Worm (Caenorhabditis elegans) whole organism, late embryonic: ENCODE measurements around the gene orc-5.

Experiments
- F13H6.1 ChIP-seq: sonication (generic microtip); optimal IDR thresholded peaks from 2 replicates; lab custom pipeline; 2016; ENCODE audit warnings: missing genetic modification characterization, missing compliant biosample characterization
- ceh-18 ChIP-seq: sonication (generic microtip); optimal IDR thresholded peaks from 2 replicates; lab custom pipeline; 2016; ENCODE audit warnings: missing genetic modification characterization, missing compliant biosample characterization
- ceh-19 ChIP-seq: fragments of 200-800 bp; sonication (Bioruptor generic); optimal IDR thresholded peaks from 2 replicates; lab custom pipeline; 2018; ENCODE audit warnings: mild to moderate bottlenecking, missing genetic modification characterization, missing compliant biosample characterization
- ceh-2 ChIP-seq: sonication (generic microtip); optimal IDR thresholded peaks from 2 replicates; lab custom pipeline; 2016; ENCODE audit warnings: missing genotype, missing genetic modification characterization, missing compliant biosample characterization
- ceh-22 ChIP-seq: sonication (generic microtip); optimal IDR thresholded peaks from 2 replicates; lab custom pipeline; 2017; ENCODE audit warnings: missing biosample characterization, missing genetic modification characterization
- ceh-24 ChIP-seq: sonication (generic microtip); optimal IDR thresholded peaks from 2 replicates; lab custom pipeline; 2016; ENCODE audit warnings: mild to moderate bottlenecking, missing genetic modification characterization, missing compliant biosample characterization
- ceh-31 ChIP-seq: sonication (generic microtip); optimal IDR thresholded peaks from 2 replicates; lab custom pipeline; 2016; ENCODE audit warnings: missing genetic modification characterization, missing compliant biosample characterization
- ceh-34 ChIP-seq: sonication (generic microtip); optimal IDR thresholded peaks from 2 replicates; lab custom pipeline; 2016; ENCODE audit warnings: mild to moderate bottlenecking, missing genetic modification characterization, missing compliant biosample characterization
- dmd-4 ChIP-seq: sonication (generic microtip); optimal IDR thresholded peaks from 2 replicates; lab custom pipeline; 2016; ENCODE audit warnings: borderline replicate concordance, missing genetic modification characterization, missing compliant biosample characterization
- fax-1 ChIP-seq: sonication (generic microtip); optimal IDR thresholded peaks from 2 replicates; lab custom pipeline; 2016; ENCODE audit warnings: missing genotype, missing genetic modification characterization, missing compliant biosample characterization
- fkh-6 ChIP-seq: sonication (generic microtip); optimal IDR thresholded peaks from 2 replicates; lab custom pipeline; 2016; ENCODE audit warnings: missing genetic modification characterization, missing compliant biosample characterization
- hlh-13 ChIP-seq: fragments of 200-800 bp; sonication (Bioruptor generic); optimal IDR thresholded peaks from 2 replicates; lab custom pipeline; 2018; ENCODE audit warnings: mild to moderate bottlenecking, missing genetic modification characterization, missing compliant biosample characterization
- hlh-15 ChIP-seq: sonication (generic microtip); optimal IDR thresholded peaks from 2 replicates; lab custom pipeline; 2016; ENCODE audit warnings: missing genetic modification characterization, missing compliant biosample characterization
- hlh-30 ChIP-seq: sonication (generic microtip); optimal IDR thresholded peaks from 2 replicates; lab custom pipeline; 2017; ENCODE audit warnings: antibody characterized with exemption, missing genetic modification characterization, missing compliant biosample characterization; ENCODE audit not compliant: insufficient read depth
- lin-11 ChIP-seq: fragments of 200-800 bp; sonication (Bioruptor generic); optimal IDR thresholded peaks from 2 replicates; lab custom pipeline; 2018; ENCODE audit warnings: mild to moderate bottlenecking, missing genetic modification characterization, missing compliant biosample characterization
- nhr-11 ChIP-seq: fragments of 150-350 bp; optimal IDR thresholded peaks from 2 replicates; lab custom pipeline; 2014; ENCODE audit warnings: missing biosample characterization, missing genetic modification characterization
- nhr-232 ChIP-seq: sonication (generic microtip); optimal IDR thresholded peaks from 2 replicates; lab custom pipeline; 2016; ENCODE audit warnings: missing genetic modification characterization, missing compliant biosample characterization
- ref-2 ChIP-seq: sonication (generic microtip); optimal IDR thresholded peaks from 2 replicates; lab custom pipeline; 2016; ENCODE audit warnings: missing genetic modification characterization, missing compliant biosample characterization
- rnt-1 ChIP-seq: sonication (generic microtip); optimal IDR thresholded peaks from 2 replicates; lab custom pipeline; 2016; ENCODE audit warnings: missing genetic modification characterization, missing compliant biosample characterization
- sdc-2 ChIP-seq: sonication (generic microtip); optimal IDR thresholded peaks from 2 replicates; lab custom pipeline; 2016; ENCODE audit warnings: missing genotype, missing genetic modification characterization, missing compliant biosample characterization
- sox-2 ChIP-seq: fragments of 200-800 bp; sonication (Bioruptor generic); IDR thresholded peaks from 2 replicates; pipeline ENCODE4 v1.3.6; 2022; ENCODE audit warnings: missing genetic modification reagents, missing genetic modification characterization, missing compliant biosample characterization
- sox-4 ChIP-seq: sonication (generic microtip); optimal IDR thresholded peaks from 2 replicates; lab custom pipeline; 2017; ENCODE audit warnings: mild to moderate bottlenecking, missing genetic modification characterization, inconsistent platforms, missing compliant biosample characterization
- syd-9 ChIP-seq: sonication (generic microtip); optimal IDR thresholded peaks from 2 replicates; lab custom pipeline; 2016; ENCODE audit warnings: mild to moderate bottlenecking, missing genetic modification characterization, moderate library complexity, missing compliant biosample characterization
- ttx-3 ChIP-seq: sonication (generic microtip); optimal IDR thresholded peaks from 2 replicates; lab custom pipeline; 2016; ENCODE audit warnings: missing genetic modification reagents, missing genetic modification characterization, missing compliant biosample characterization
- unc-42 ChIP-seq: sonication (generic microtip); optimal IDR thresholded peaks from 2 replicates; lab custom pipeline; 2016; ENCODE audit warnings: missing genotype, missing genetic modification characterization, missing compliant biosample characterization
- unc-55 ChIP-seq: sonication (generic microtip); optimal IDR thresholded peaks from 2 replicates; lab custom pipeline; 2017; ENCODE audit warnings: missing biosample characterization, missing genetic modification reagents, missing genetic modification characterization
- unc-86 ChIP-seq: sonication (generic microtip); optimal IDR thresholded peaks from 2 replicates; lab custom pipeline; 2016; ENCODE audit warnings: missing genetic modification characterization, missing compliant biosample characterization
- zip-5 ChIP-seq: sonication (generic microtip); optimal IDR thresholded peaks from 2 replicates; lab custom pipeline; 2016; ENCODE audit warnings: missing genetic modification characterization, missing compliant biosample characterization

The orc-5 gene

ce11 chrIV:10699660-10700059 lies 34.7 kb downstream of the orc-5 start, which contains the start of gene R102.11:
Gene R102.11 (minus strand): TSS chrIV:10699760.
- TF ChIP-seq sox-2 (GFP tag; lab: Robert Waterston, UW) = no peak

ce11 chrIV:10699000-10699399 lies 35.4 kb downstream of the orc-5 start:
- TF ChIP-seq syd-9 (tag; lab: Kevin White, UChicago) (no peak), ttx-3 (tag; lab: Kevin White, UChicago) (no peak), zip-5 (tag; lab: Kevin White, UChicago) (no peak), hlh-15 (tag; lab: Kevin White, UChicago) (no peak), ceh-34 (tag; lab: Kevin White, UChicago) (no peak), ceh-2 (tag; lab: Kevin White, UChicago) (no peak), hlh-13 (GFP tag; lab: Kevin White, UChicago) (no peak)

- TF ChIP-seq ceh-19 (GFP tag; lab: Kevin White, UChicago) (no peak), unc-86 (no peak), hlh-13 (GFP tag; lab: Kevin White, UChicago) (no peak), nhr-11 (no peak), syd-9 (tag; lab: Kevin White, UChicago) (no peak), unc-55 (GFP tag; lab: Kevin White, UChicago) (no peak), unc-42 (no peak), nhr-232 (tag; lab: Kevin White, UChicago) (no peak), F13H6.1 (no peak), lin-11 (tag; lab: Kevin White, UChicago) (no peak), fax-1 (tag; lab: Kevin White, UChicago) (no peak), ceh-22 (tag; lab: Kevin White, UChicago) (no peak), dmd-4 (tag; lab: Kevin White, UChicago) (no peak), sox-4 (tag; lab: Kevin White, UChicago) (no peak), sdc-2 (tag; lab: Kevin White, UChicago) (no peak), ref-2 (no peak), rnt-1 (tag; lab: Kevin White, UChicago) (no peak), ceh-31 (tag; lab: Kevin White, UChicago) (no peak)
These were observed 35.9 kb downstream of the orc-5 start for ce11 chrIV:10698486-10698885.

ce11 chrIV:10697022-10697979 lies 37.1 kb downstream of the orc-5 start, which contains the start of gene allo-1:
Gene allo-1 (minus strand): TSS chrIV:10697072.
- TF ChIP-seq unc-55 (GFP tag; lab: Kevin White, UChicago) (peak; percentile 23), hlh-30 (tag; lab: Kevin White, UChicago) (peak; percentile 79), ceh-18 (tag; lab: Kevin White, UChicago) (peak; percentile 28), syd-9 (tag; lab: Kevin White, UChicago) (no peak)

- no peak for TF ChIP-seq fkh-6 (tag; lab: Kevin White, UChicago)
These were observed 39.2 kb downstream of the orc-5 start, which contains the start of gene R102.4 for ce11 chrIV:10695203-10695602. Gene R102.4 (minus strand): TSS chrIV:10695303.

ce11 chrIV:10690139-10690538 lies 44.2 kb downstream of the orc-5 start, which contains the start of gene R102.8:
Gene R102.8 (minus strand): TSS chrIV:10690239.
- TF ChIP-seq rnt-1 (tag; lab: Kevin White, UChicago) (no peak), ceh-24 (tag; lab: Kevin White, UChicago) (no peak), unc-42 (no peak)
